Fruit fly (Drosophila melanogaster) whole organism, embryonic: ENCODE measurements around the gene mbc.

Source experiments
- BtbVII ChIP-seq: fragments of 200-800 bp; sonication (Bioruptor generic); optimal IDR thresholded peaks from 3 replicates; lab custom pipeline; 2017; ENCODE audit warnings: missing biosample characterization, mild to moderate bottlenecking, missing genetic modification characterization
- CG11247 ChIP-seq: fragments of 200-800 bp; sonication (Bioruptor generic); IDR thresholded peaks from 2 replicates; pipeline ENCODE4 v1.3.6; 2022; ENCODE audit warnings: missing biosample characterization, missing genetic modification characterization
- CG11560 ChIP-seq: fragments of 200-800 bp; sonication (Bioruptor generic); IDR thresholded peaks from 3 replicates; pipeline ENCODE4 v1.3.6; 2022; ENCODE audit warnings: missing biosample characterization, missing genetic modification characterization
- CG12942 ChIP-seq: fragments of 200-800 bp; sonication (Bioruptor generic); optimal IDR thresholded peaks from 3 replicates; lab custom pipeline; 2016; ENCODE audit warnings: missing biosample characterization, missing genetic modification characterization
- CG13296 ChIP-seq: fragments of 200-800 bp; sonication (Bioruptor generic); optimal IDR thresholded peaks from 3 replicates; lab custom pipeline; 2018; ENCODE audit warnings: missing biosample characterization, mild to moderate bottlenecking, missing genetic modification characterization
- CG15073 ChIP-seq: fragments of 200-800 bp; sonication (Bioruptor generic); optimal IDR thresholded peaks from 2 replicates; lab custom pipeline; 2016; ENCODE audit warnings: missing biosample characterization, missing genetic modification characterization
- CG15269 ChIP-seq: fragments of 200-800 bp; sonication (Bioruptor generic); optimal IDR thresholded peaks from 2 replicates; lab custom pipeline; 2018; ENCODE audit warnings: missing biosample characterization, mild to moderate bottlenecking, missing genetic modification characterization, moderate library complexity
- CG16863 ChIP-seq: fragments of 200-800 bp; sonication (Bioruptor generic); optimal IDR thresholded peaks from 3 replicates; lab custom pipeline; 2016; ENCODE audit warnings: missing biosample characterization, missing genetic modification characterization
- CG30020 ChIP-seq: fragments of 200-800 bp; optimal IDR thresholded peaks from 2 replicates; lab custom pipeline; 2019; ENCODE audit warnings: missing biosample characterization, mild to moderate bottlenecking, missing genetic modification characterization, moderate library complexity
- CG31224 ChIP-seq: fragments of 200-800 bp; sonication (Bioruptor generic); IDR thresholded peaks from 2 replicates; pipeline ENCODE4 v1.3.6; 2022; ENCODE audit warnings: missing biosample characterization, missing genetic modification characterization
- CG4404 ChIP-seq: fragments of 200-800 bp; sonication (Bioruptor generic); IDR thresholded peaks from 2 replicates; pipeline ENCODE4 v1.3.6; 2022; ENCODE audit warnings: missing biosample characterization, missing genetic modification characterization
- CG4707 ChIP-seq: fragments of 200-800 bp; sonication (Bioruptor generic); optimal IDR thresholded peaks from 2 replicates; lab custom pipeline; 2018; ENCODE audit warnings: missing biosample characterization, mild to moderate bottlenecking, missing genetic modification characterization, moderate library complexity
- CG6791 ChIP-seq: fragments of 200-800 bp; sonication (Bioruptor generic); IDR thresholded peaks from 3 replicates; pipeline ENCODE4 v1.3.6; 2022; ENCODE audit warnings: missing biosample characterization, missing genetic modification characterization; ENCODE audit not compliant: partially characterized antibody
- CG7839 ChIP-seq: fragments of 200-800 bp; sonication (Bioruptor generic); optimal IDR thresholded peaks from 3 replicates; lab custom pipeline; 2018; ENCODE audit warnings: missing biosample characterization, mild to moderate bottlenecking, missing genetic modification characterization, moderate library complexity
- CG8359 ChIP-seq: fragments of 200-800 bp; sonication (Bioruptor generic); optimal IDR thresholded peaks from 2 replicates; lab custom pipeline; 2017; ENCODE audit warnings: missing biosample characterization, mild to moderate bottlenecking, missing genetic modification characterization, borderline replicate concordance
- CTCF ChIP-seq: fragments of 200-800 bp; sonication (Bioruptor generic); optimal IDR thresholded peaks from 2 replicates; lab custom pipeline; 2017; ENCODE audit warnings: missing biosample characterization, mild to moderate bottlenecking, missing genetic modification characterization, moderate library complexity
- Elba2 ChIP-seq: fragments of 200-800 bp; sonication (Bioruptor generic); optimal IDR thresholded peaks from 3 replicates; lab custom pipeline; 2016; ENCODE audit warnings: missing biosample characterization, missing genetic modification characterization
- HLH4C ChIP-seq: fragments of 200-800 bp; sonication (Bioruptor generic); IDR thresholded peaks from 3 replicates; pipeline ENCODE4 v1.3.6; 2022; ENCODE audit warnings: missing biosample characterization, missing genetic modification characterization; ENCODE audit not compliant: partially characterized antibody
- Hand ChIP-seq: fragments of 200-800 bp; sonication (Bioruptor generic); optimal IDR thresholded peaks from 2 replicates; lab custom pipeline; 2017; ENCODE audit warnings: mild to moderate bottlenecking, missing biosample characterization, missing genetic modification reagents, missing genetic modification characterization
- Max ChIP-seq: fragments of 200-800 bp; sonication (Bioruptor generic); optimal IDR thresholded peaks from 2 replicates; lab custom pipeline; 2016; ENCODE audit warnings: missing biosample characterization, mild to moderate bottlenecking, missing genetic modification characterization
- Meics ChIP-seq: fragments of 200-800 bp; sonication (Bioruptor generic); optimal IDR thresholded peaks from 2 replicates; lab custom pipeline; 2017; ENCODE audit warnings: missing biosample characterization, mild to moderate bottlenecking, missing genetic modification characterization
- Mrtf ChIP-seq: fragments of 200-800 bp; sonication (Bioruptor generic); IDR thresholded peaks from 3 replicates; pipeline ENCODE4 v1.3.6; 2022; ENCODE audit warnings: missing biosample characterization, missing genetic modification characterization
- Poxn ChIP-seq: fragments of 200-800 bp; sonication (Bioruptor generic); IDR thresholded peaks from 2 replicates; pipeline ENCODE4 v1.3.6; 2022; ENCODE audit warnings: missing biosample characterization, missing genetic modification characterization
- Usf ChIP-seq: fragments of 200-800 bp; sonication (Bioruptor generic); optimal IDR thresholded peaks from 2 replicates; lab custom pipeline; 2017; ENCODE audit warnings: missing genotype, missing biosample characterization, missing genetic modification characterization
- Vsx1 ChIP-seq: fragments of 200-800 bp; sonication (Bioruptor generic); optimal IDR thresholded peaks from 2 replicates; lab custom pipeline; 2017; ENCODE audit warnings: missing biosample characterization, mild to moderate bottlenecking, missing genetic modification characterization, missing genetic modification reagents
- YL-1 ChIP-seq: fragments of 200-800 bp; sonication (Bioruptor generic); optimal IDR thresholded peaks from 3 replicates; lab custom pipeline; 2017; ENCODE audit warnings: missing biosample characterization, mild to moderate bottlenecking, missing genetic modification characterization
- ap ChIP-seq: fragments of 200-800 bp; sonication (Bioruptor generic); IDR thresholded peaks from 2 replicates; pipeline ENCODE4 v1.3.6; 2022; ENCODE audit warnings: missing biosample characterization, missing genetic modification characterization
- ase ChIP-seq: fragments of 200-800 bp; sonication (Bioruptor generic); IDR thresholded peaks from 3 replicates; pipeline ENCODE4 v1.3.6; 2022; ENCODE audit warnings: missing biosample characterization, missing genetic modification characterization
- br ChIP-seq: fragments of >200 bp; optimal IDR thresholded peaks from 2 replicates; lab custom pipeline; 2017
- cad ChIP-seq: fragments of >200 bp; optimal IDR thresholded peaks from 2 replicates; lab custom pipeline; 2017; ENCODE audit warnings: missing biosample characterization, missing genetic modification characterization
- danr ChIP-seq: fragments of 200-800 bp; sonication (Bioruptor generic); IDR thresholded peaks from 2 replicates; pipeline ENCODE4 v1.3.6; 2022; ENCODE audit warnings: missing biosample characterization, missing genetic modification characterization
- dpn ChIP-seq, 2 experiments: fragments of 200-800 bp; sonication (Bioruptor generic); optimal IDR thresholded peaks; 3 replicates each; lab custom pipeline; 2016; ENCODE audit warnings: missing biosample characterization in 2 of 2, missing genetic modification characterization in 2 of 2
- gfzf ChIP-seq: fragments of 200-800 bp; sonication (Bioruptor generic); optimal IDR thresholded peaks from 2 replicates; lab custom pipeline; 2016; ENCODE audit warnings: missing biosample characterization, mild to moderate bottlenecking, missing genetic modification characterization, moderate library complexity
- grn ChIP-seq: fragments of 200-800 bp; sonication (Bioruptor generic); optimal IDR thresholded peaks from 3 replicates; lab custom pipeline; 2017; ENCODE audit warnings: missing biosample characterization, missing genetic modification characterization
- h ChIP-seq: fragments of >200 bp; optimal IDR thresholded peaks from 2 replicates; lab custom pipeline; 2017
- hbn ChIP-seq: fragments of 200-800 bp; sonication (Bioruptor generic); IDR thresholded peaks from 2 replicates; pipeline ENCODE4 v1.3.6; 2022; ENCODE audit warnings: missing biosample characterization, missing genetic modification characterization; ENCODE audit not compliant: partially characterized antibody
- hkb ChIP-seq, 2 experiments: fragments of 200-800 bp in 1 of 2; fragments of >200 bp in 1 of 2; sonication (Bioruptor generic) in 1 of 2; IDR thresholded peaks in 1 of 2; optimal IDR thresholded peaks in 1 of 2; 2 replicates each; pipeline versions ENCODE4 v1.3.6 to Lab custom; 2017 to 2022; ENCODE audit warnings: missing biosample characterization in 1 of 2, missing genetic modification characterization in 1 of 2
- jigr1 ChIP-seq: fragments of 200-800 bp; sonication (Bioruptor generic); IDR thresholded peaks from 3 replicates; pipeline ENCODE4 v1.3.6; 2022; ENCODE audit warnings: missing biosample characterization, missing genetic modification characterization
- kay ChIP-seq: fragments of 200-800 bp; sonication (Bioruptor generic); optimal IDR thresholded peaks from 2 replicates; lab custom pipeline; 2016; ENCODE audit warnings: missing biosample characterization, missing genetic modification characterization
- nerfin-2 ChIP-seq: fragments of 200-800 bp; sonication (Bioruptor generic); IDR thresholded peaks from 2 replicates; pipeline ENCODE4 v1.3.6; 2022; ENCODE audit warnings: missing biosample characterization, missing genetic modification characterization; ENCODE audit not compliant: partially characterized antibody
- nmo ChIP-seq: fragments of 200-800 bp; sonication (Bioruptor generic); optimal IDR thresholded peaks from 2 replicates; lab custom pipeline; 2018; ENCODE audit warnings: missing biosample characterization, mild to moderate bottlenecking, missing genetic modification characterization, moderate library complexity
- nom ChIP-seq: fragments of 200-800 bp; sonication (Bioruptor generic); optimal IDR thresholded peaks from 2 replicates; lab custom pipeline; 2017; ENCODE audit warnings: missing biosample characterization, missing genetic modification characterization, mild to moderate bottlenecking, moderate library complexity, missing genetic modification reagents
- onecut ChIP-seq: fragments of 200-800 bp; sonication (Bioruptor generic); IDR thresholded peaks from 2 replicates; pipeline ENCODE4 v1.3.6; 2022; ENCODE audit warnings: missing biosample characterization, missing genetic modification characterization
- peb ChIP-seq: fragments of 200-800 bp; sonication (Bioruptor generic); IDR thresholded peaks from 2 replicates; pipeline ENCODE4 v1.3.6; 2022; ENCODE audit warnings: missing biosample characterization, missing genetic modification characterization
- pho ChIP-seq: fragments of 200-800 bp; sonication (Bioruptor generic); optimal IDR thresholded peaks from 2 replicates; lab custom pipeline; 2016; ENCODE audit warnings: missing biosample characterization, missing genetic modification characterization
- phol ChIP-seq: fragments of 200-800 bp; sonication (Bioruptor generic); optimal IDR thresholded peaks from 3 replicates; lab custom pipeline; 2018; ENCODE audit warnings: missing biosample characterization, mild to moderate bottlenecking, missing genetic modification characterization, moderate library complexity
- pnt ChIP-seq: fragments of 200-800 bp; sonication (Bioruptor generic); optimal IDR thresholded peaks from 3 replicates; lab custom pipeline; 2016; ENCODE audit warnings: missing biosample characterization, missing genetic modification characterization
- repo ChIP-seq: fragments of 200-800 bp; sonication (Bioruptor generic); optimal IDR thresholded peaks from 2 replicates; lab custom pipeline; 2016; ENCODE audit warnings: missing biosample characterization, missing genetic modification characterization
- sqz ChIP-seq: fragments of 200-800 bp; sonication (Bioruptor generic); optimal IDR thresholded peaks from 3 replicates; lab custom pipeline; 2018; ENCODE audit warnings: missing biosample characterization, mild to moderate bottlenecking, missing genetic modification characterization
- sr ChIP-seq: fragments of 200-800 bp; sonication (Bioruptor generic); IDR thresholded peaks from 3 replicates; pipeline ENCODE4 v1.3.6; 2022; ENCODE audit warnings: missing biosample characterization, missing genetic modification characterization
- tio ChIP-seq: fragments of 200-800 bp; sonication (Bioruptor generic); optimal IDR thresholded peaks from 2 replicates; lab custom pipeline; 2017; ENCODE audit warnings: missing biosample characterization, missing genetic modification characterization, inconsistent platforms
- vvl ChIP-seq: fragments of 200-800 bp; sonication (Bioruptor generic); IDR thresholded peaks from 2 replicates; pipeline ENCODE4 v1.3.6; 2022; ENCODE audit warnings: missing biosample characterization, missing genetic modification characterization

Gene mbc

dm6 chr3R:23818879-23819408 lies 37.4 kb downstream of the mbc start, which contains the start of the genes CG33111 and eIF4G2 (continued):
- TF ChIP-seq sr (GFP tag; lab: Robert Waterston, UW) = 0 out of 3 replicates have a peak, but pooled peaks have one; percentile 28
- TF ChIP-seq grn (GFP tag; lab: Kevin White, UChicago) = no peak
- peak; percentile 48 for TF ChIP-seq pho (GFP tag; lab: Kevin White, UChicago)
- no peak for TF ChIP-seq jigr1
- peak; percentile 27 for TF ChIP-seq CG12942
- TF ChIP-seq CG11247 (GFP tag; lab: Robert Waterston, UW) = no peak
- no peak for TF ChIP-seq ap
- TF ChIP-seq Vsx1 (GFP tag; lab: Kevin White, UChicago) = no peak
- no peak for TF ChIP-seq Max
- TF ChIP-seq Hand (GFP tag; lab: Kevin White, UChicago) = no peak
- TF ChIP-seq nerfin-2 (GFP tag; lab: Robert Waterston, UW) = peak; percentile 57
- TF ChIP-seq BtbVII (GFP tag; lab: Kevin White, UChicago) = peak; percentile 33
- TF ChIP-seq vvl (GFP tag; lab: Robert Waterston, UW) = peak; percentile 66; the same call in 1 of the 2 replicates
- TF ChIP-seq hbn (GFP tag; lab: Robert Waterston, UW) = peak; percentile 74
- TF ChIP-seq kay (GFP tag; lab: Kevin White, UChicago) = no peak
- peak; percentile 15 for TF ChIP-seq CG7839 (tag; lab: Kevin White, UChicago)
- TF ChIP-seq YL-1 (GFP tag; lab: Kevin White, UChicago) = peak; percentile 91
- TF ChIP-seq CG4404 = no peak
- peak; percentile 70 for TF ChIP-seq HLH4C (GFP tag; lab: Robert Waterston, UW)
- peak; percentile 69; the same call in 2 of the 3 replicates for TF ChIP-seq CG11560 (tag; lab: Robert Waterston, UW)
- TF ChIP-seq cad = no peak
- TF ChIP-seq nmo (GFP tag; lab: Kevin White, UChicago) = peak; percentile 53
- no peak for TF ChIP-seq br (lab: Kevin White, UChicago)
- TF ChIP-seq onecut (GFP tag; lab: Robert Waterston, UW) = peak; percentile 28; the same call in 1 of the 2 replicates
- no peak for TF ChIP-seq CG8359 (GFP tag; lab: Kevin White, UChicago)
- TF ChIP-seq danr (GFP tag; lab: Robert Waterston, UW) = no peak
- peak; percentile 20 for TF ChIP-seq CG15269 (tag; lab: Kevin White, UChicago)
- no peak for TF ChIP-seq Usf (GFP tag; lab: Kevin White, UChicago)
- no peak for TF ChIP-seq peb
- no peak for TF ChIP-seq CG15073
- TF ChIP-seq hkb (optimal IDR thresholded peaks at IDR 0.05; lab: Kevin White, UChicago) = no peak
- TF ChIP-seq hkb (GFP tag; IDR thresholded peaks at IDR 0.05; lab: Robert Waterston, UW) = no peak
- peak; percentile 67 for TF ChIP-seq CTCF (GFP tag; lab: Kevin White, UChicago)
- no peak for TF ChIP-seq CG16863 (GFP tag; lab: Kevin White, UChicago)
- peak; percentile 91 for TF ChIP-seq sqz (GFP tag; lab: Kevin White, UChicago)
- TF ChIP-seq pnt (GFP tag; lab: Kevin White, UChicago) = no peak
- peak; percentile 39 to 42 for TF ChIP-seq dpn (GFP tag; optimal IDR thresholded peaks at IDR 0.05; lab: Kevin White, UChicago)
- TF ChIP-seq h (lab: Kevin White, UChicago) = no peak
- TF ChIP-seq nom = peak; percentile 67
- TF ChIP-seq CG6791 (GFP tag; lab: Robert Waterston, UW) = peak; percentile 91
- no peak for TF ChIP-seq ase (GFP tag; lab: Robert Waterston, UW)
- peak; percentile 66 for TF ChIP-seq phol
- peak; percentile 16 for TF ChIP-seq CG13296 (GFP tag; lab: Kevin White, UChicago)
- TF ChIP-seq Meics = peak; percentile 4
- TF ChIP-seq CG30020 (tag; lab: Kevin White, UChicago) = peak; percentile 26
- TF ChIP-seq CG31224 (GFP tag; lab: Robert Waterston, UW) = no peak
- TF ChIP-seq tio (GFP tag; lab: Kevin White, UChicago) = no peak
- TF ChIP-seq Mrtf = no peak
- TF ChIP-seq Elba2 (GFP tag; lab: Kevin White, UChicago) = no peak
- TF ChIP-seq CG4707 = peak; percentile 25
- TF ChIP-seq gfzf (GFP tag; lab: Kevin White, UChicago) = peak; percentile 82
- TF ChIP-seq Poxn (GFP tag; lab: Robert Waterston, UW) = no peak
- TF ChIP-seq repo (GFP tag; lab: Kevin White, UChicago) = peak; percentile 14
